Worm (Caenorhabditis elegans) whole organism, L1 larva: ENCODE data around the gene cest-9.1.

Experiments used
- Y116A8C.19 ChIP-seq: sonication (generic microtip); optimal IDR thresholded peaks from 2 replicates; lab custom pipeline; 2016; ENCODE audit warnings: missing compliant biosample characterization, missing genetic modification characterization, borderline replicate concordance
- aha-1 ChIP-seq: fragments of 150-350 bp; optimal IDR thresholded peaks from 2 replicates; lab custom pipeline; 2014; ENCODE audit warnings: missing biosample characterization, missing genetic modification characterization
- ama-1 ChIP-seq: fragments of 150-350 bp; optimal IDR thresholded peaks from 2 replicates; lab custom pipeline; 2014
- ceh-90 ChIP-seq: sonication (generic microtip); optimal IDR thresholded peaks from 2 replicates; lab custom pipeline; 2016; ENCODE audit warnings: missing genetic modification characterization, missing compliant biosample characterization
- efl-1 ChIP-seq, 4 experiments: fragments of 150-350 bp; optimal IDR thresholded peaks in 3 of 4; peaks in 1 of 4; 1 replicate in 1 of 4; 2 replicates in 3 of 4; lab custom pipeline; 2014; ENCODE audit warnings: missing biosample characterization in 2 of 4, missing genetic modification characterization in 2 of 4, missing genetic modification reagents in 2 of 4
- egl-27 ChIP-seq, 2 experiments: fragments of 150-350 bp in 1 of 2; sonication (generic microtip); optimal IDR thresholded peaks; 3 replicates each; lab custom pipeline; 2017 to 2018; ENCODE audit warnings: missing biosample characterization in 2 of 2, missing genetic modification characterization in 2 of 2, missing genetic modification reagents in 2 of 2
- fos-1 ChIP-seq: fragments of 150-350 bp; optimal IDR thresholded peaks from 2 replicates; lab custom pipeline; 2014; ENCODE audit warnings: missing biosample characterization, missing genetic modification characterization
- lin-35 ChIP-seq, 2 experiments: fragments of 150-350 bp; optimal IDR thresholded peaks; 2 replicates each; lab custom pipeline; 2014; ENCODE audit warnings: missing biosample characterization in 2 of 2, missing genetic modification characterization in 2 of 2, missing genetic modification reagents in 2 of 2
- lsy-2 ChIP-seq, 2 experiments: fragments of 150-350 bp; optimal IDR thresholded peaks; 2 replicates each; lab custom pipeline; 2014; ENCODE audit warnings: missing biosample characterization in 2 of 2, missing genetic modification characterization in 2 of 2
- nhr-11 ChIP-seq: fragments of 150-350 bp; optimal IDR thresholded peaks from 2 replicates; lab custom pipeline; 2014; ENCODE audit warnings: missing biosample characterization, missing genetic modification characterization
- nhr-12 ChIP-seq: sonication (generic microtip); optimal IDR thresholded peaks from 2 replicates; lab custom pipeline; 2017; ENCODE audit warnings: missing biosample characterization, missing genetic modification characterization
- nhr-77 ChIP-seq: fragments of 150-350 bp; optimal IDR thresholded peaks from 2 replicates; lab custom pipeline; 2014; ENCODE audit warnings: missing biosample characterization, missing genetic modification characterization
- sptf-1 ChIP-seq: fragments of 150-350 bp; optimal IDR thresholded peaks from 2 replicates; lab custom pipeline; 2014; ENCODE audit warnings: missing biosample characterization, missing genetic modification characterization
- ztf-11 ChIP-seq, 2 experiments: sonication (generic microtip); optimal IDR thresholded peaks; 2 replicates each; lab custom pipeline; 2016 to 2017; ENCODE audit warnings: missing genetic modification characterization in 2 of 2, missing biosample characterization in 1 of 2, missing compliant biosample characterization in 1 of 2

DNA sequence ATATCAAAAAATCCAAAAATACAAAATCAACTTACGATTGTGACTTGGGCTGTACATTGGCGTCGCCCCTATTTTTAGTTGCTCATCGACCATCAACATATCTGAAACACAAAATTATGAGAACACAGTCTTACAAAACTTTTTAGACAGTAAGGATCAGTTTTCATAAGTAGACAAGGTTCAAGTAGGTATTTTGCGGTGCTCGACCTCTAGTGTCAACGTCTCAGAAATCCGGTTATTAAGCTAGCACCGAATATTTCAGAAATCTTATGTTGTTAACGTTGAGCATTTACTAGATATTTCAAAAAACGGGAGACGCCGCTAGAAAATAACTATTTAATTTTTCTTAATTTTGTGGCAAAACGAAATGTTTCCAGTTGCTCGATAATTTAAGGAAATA lies 44.9 kb downstream of the cest-9.1 start, which contains the start of gene otpl-8:
- TF ChIP-seq nhr-11 (tag; lab: Kevin White, UChicago) = no peak
- no peak for TF ChIP-seq egl-27 (tag; optimal IDR thresholded peaks at IDR 0.05; lab: Kevin White, UChicago)
- TF ChIP-seq efl-1 (optimal IDR thresholded peaks at IDR 0.05; lab: Kevin White, UChicago) = no peak
- TF ChIP-seq efl-1 (GFP tag; optimal IDR thresholded peaks at IDR 0.05 in 1 of 2; lab: Kevin White, UChicago) = no peak
- no peak for TF ChIP-seq fos-1 (tag; lab: Kevin White, UChicago)
- no peak for TF ChIP-seq ztf-11 (tag; optimal IDR thresholded peaks at IDR 0.05; lab: Kevin White, UChicago)
- no peak for TF ChIP-seq lsy-2 (tag; optimal IDR thresholded peaks at IDR 0.05; lab: Kevin White, UChicago)
- TF ChIP-seq sptf-1 = no peak
- TF ChIP-seq ceh-90 (tag; lab: Kevin White, UChicago) = no peak
- no peak for TF ChIP-seq Y116A8C.19 (tag; lab: Kevin White, UChicago)
- TF ChIP-seq nhr-12 (tag; lab: Kevin White, UChicago) = no peak
- no peak for TF ChIP-seq aha-1 (tag; lab: Kevin White, UChicago)
- no peak for TF ChIP-seq ama-1 (lab: Kevin White, UChicago)
- no peak for TF ChIP-seq lin-35 (GFP tag; optimal IDR thresholded peaks at IDR 0.05; lab: Kevin White, UChicago)
- TF ChIP-seq nhr-77 (tag; lab: Kevin White, UChicago) = no peak
